Worm (Caenorhabditis elegans): ENCODE results near the gene nol-56.
A peak's percentile ranks its signal among the peaks of the same experiment; 100 is the strongest.

nol-56 gene

DNA sequence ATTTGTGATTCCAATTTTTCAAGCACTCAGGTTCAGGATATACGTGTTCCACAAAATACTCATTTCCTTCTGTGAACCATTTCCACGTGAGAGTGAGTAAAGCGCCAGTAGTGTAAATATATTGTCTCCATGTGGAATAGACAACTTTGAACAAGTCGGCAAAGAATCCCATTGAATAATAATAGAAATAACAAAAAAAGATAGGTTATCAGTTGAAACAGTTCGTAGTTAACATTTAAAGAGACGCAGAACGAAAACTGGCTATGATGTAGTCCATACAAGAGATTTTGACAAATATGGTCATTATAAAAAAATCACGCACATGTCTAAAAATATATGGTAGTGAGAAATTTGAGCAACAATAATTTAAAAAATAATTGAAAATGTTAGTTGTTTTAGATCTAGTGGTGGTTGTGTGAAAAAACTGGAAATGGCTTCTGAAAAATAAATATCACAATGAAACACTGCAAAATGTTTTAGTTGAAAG is 4.7 kb upstream of the nol-56 start, which contains the start of gene ceeh-2:
Gene ceeh-2, minus strand, starts transcription at position 437 of the 487 bp plus-strand sequence.
- TF ChIP-seq sup-37 (GFP tag; optimal IDR thresholded peaks at IDR 0.05) (no peak), efl-1 (optimal IDR thresholded peaks at IDR 0.05) (no peak), efl-1 (GFP tag; optimal IDR thresholded peaks at IDR 0.05 in 1 of 2) (peak in 1 of 2 experiments; percentile 80), lin-35 (GFP tag; optimal IDR thresholded peaks at IDR 0.05) (peak in 1 of 2 experiments; percentile 27)

DNA sequence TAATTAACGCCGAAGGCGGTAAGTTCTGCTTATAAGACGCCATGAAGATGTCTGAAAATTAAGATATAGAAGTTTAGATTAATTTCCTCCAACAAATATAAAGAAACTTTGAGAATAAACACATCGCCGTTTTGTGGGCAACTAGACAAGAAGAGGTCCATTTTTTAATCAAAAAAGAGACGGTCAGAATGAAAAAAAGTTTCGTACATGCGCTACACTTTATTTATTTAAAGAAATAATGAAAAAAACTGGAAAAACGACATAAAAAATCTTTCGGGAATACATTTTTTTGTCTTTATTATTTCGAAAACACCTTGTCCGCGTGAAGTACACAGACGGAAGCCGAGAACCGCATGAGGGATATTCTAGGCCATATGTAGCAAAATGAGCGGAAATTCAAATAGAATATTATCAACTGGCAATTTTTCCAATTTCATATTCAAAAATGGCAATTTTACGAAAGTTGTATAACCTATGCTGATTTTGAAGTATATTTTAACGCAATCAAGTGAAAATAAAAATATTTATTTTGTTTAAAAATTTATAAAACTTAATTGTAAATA is 3.1 kb upstream of the nol-56 start, which contains the start of gene sluh-7:
Gene sluh-7, minus strand, starts transcription at position 51 of the 563 bp plus-strand sequence.
- peak; percentile 41 for TF ChIP-seq nhr-237 (tag; optimal IDR thresholded peaks at IDR 0.05)
- peak; percentile 84 for TF ChIP-seq pax-3 (tag; optimal IDR thresholded peaks at IDR 0.05)
- peak; percentile 91 to 96 (median 94) for TF ChIP-seq dpl-1 (GFP tag; optimal IDR thresholded peaks at IDR 0.05)
- no peak for TF ChIP-seq pag-3 (tag; optimal IDR thresholded peaks at IDR 0.05; ENCODE audit: borderline replicate concordance, insufficient read depth)
- peak; percentile 26 for TF ChIP-seq snpc-4 (tag; optimal IDR thresholded peaks at IDR 0.05)
- peak; percentile 78 for TF ChIP-seq fkh-8 (tag; optimal IDR thresholded peaks at IDR 0.05)
- no peak for TF ChIP-seq alr-1 (tag; optimal IDR thresholded peaks at IDR 0.05; ENCODE audit: borderline replicate concordance)
- no peak for TF ChIP-seq ztf-4 (tag; optimal IDR thresholded peaks at IDR 0.05)
- peak; percentile 76 for TF ChIP-seq mab-9 (GFP tag; IDR thresholded peaks at IDR 0.05)
- TF ChIP-seq nhr-76 (tag; optimal IDR thresholded peaks at IDR 0.05), result no peak
- peak; percentile 79 for TF ChIP-seq C04F5.9 (tag; optimal IDR thresholded peaks at IDR 0.05)
- TF ChIP-seq tlp-1 (tag; optimal IDR thresholded peaks at IDR 0.05), result no peak
- peak; percentile 69 to 78 (median 74) for TF ChIP-seq ceh-82 (tag; optimal IDR thresholded peaks at IDR 0.05)
- TF ChIP-seq fos-1 (tag; optimal IDR thresholded peaks at IDR 0.05), result peak; percentile 44
- no peak for TF ChIP-seq fkh-10 (GFP tag; optimal IDR thresholded peaks at IDR 0.05)
- peak; percentile 73 for TF ChIP-seq skn-1 (tag; optimal IDR thresholded peaks at IDR 0.05)
- TF ChIP-seq nhr-77 (tag; optimal IDR thresholded peaks at IDR 0.05), result peak; percentile 38
- TF ChIP-seq nhr-20 (tag; optimal IDR thresholded peaks at IDR 0.05), result peak; percentile 88
- TF ChIP-seq lir-3 (tag; optimal IDR thresholded peaks at IDR 0.05; ENCODE audit: poor library complexity), result peak; percentile 97
- TF ChIP-seq isw-1 (GFP tag; IDR thresholded peaks at IDR 0.05), result peak; percentile 82
- TF ChIP-seq mdl-1 (tag; optimal IDR thresholded peaks at IDR 0.05), result peak in 1 of 2 experiments; percentile 35
- peak; percentile 91 for TF ChIP-seq egl-13 (tag; optimal IDR thresholded peaks at IDR 0.05)
- peak; percentile 28 for TF ChIP-seq nhr-11 (tag; optimal IDR thresholded peaks at IDR 0.05)
- peak; percentile 60 for TF ChIP-seq vab-15 (tag; optimal IDR thresholded peaks at IDR 0.05)
- TF ChIP-seq zip-4 (GFP tag; optimal IDR thresholded peaks at IDR 0.05), result peak; percentile 20
- peak; percentile 12 for TF ChIP-seq mef-2 (tag; optimal IDR thresholded peaks at IDR 0.05)
- peak; percentile 93 for TF ChIP-seq nhr-47 (tag; optimal IDR thresholded peaks at IDR 0.05)
- peak; percentile 91 for TF ChIP-seq dsc-1 (tag; optimal IDR thresholded peaks at IDR 0.05)
- TF ChIP-seq elt-2 (tag; optimal IDR thresholded peaks at IDR 0.05), result peak; percentile 65
- peak; percentile 3 for TF ChIP-seq hlh-4 (tag; optimal IDR thresholded peaks at IDR 0.05)
- peak; percentile 90 for TF ChIP-seq sox-4 (tag; optimal IDR thresholded peaks at IDR 0.05)
- TF ChIP-seq aha-1 (tag; optimal IDR thresholded peaks at IDR 0.05), result no peak
- no peak for TF ChIP-seq hlh-17 (GFP tag; optimal IDR thresholded peaks at IDR 0.05; ENCODE audit: borderline replicate concordance)
- TF ChIP-seq irx-1 (tag; optimal IDR thresholded peaks at IDR 0.05), result peak; percentile 95
- TF ChIP-seq Y116A8C.19 (tag; optimal IDR thresholded peaks at IDR 0.05; ENCODE audit: borderline replicate concordance), result peak; percentile 77
- TF ChIP-seq unc-130 (tag; optimal IDR thresholded peaks at IDR 0.05), result peak; percentile 71
- peak; percentile 93 for TF ChIP-seq mep-1 (tag; optimal IDR thresholded peaks at IDR 0.05)
- TF ChIP-seq nhr-19 (GFP tag; conservative IDR thresholded peaks at IDR 0.05), result peak; percentile 87
- peak; percentile 97 for TF ChIP-seq nhr-90 (tag; optimal IDR thresholded peaks at IDR 0.05; ENCODE audit: poor library complexity)
- TF ChIP-seq ztf-11 (tag; optimal IDR thresholded peaks at IDR 0.05), result peak in 1 of 2 experiments; percentile 96
- TF ChIP-seq tbx-2 (tag; optimal IDR thresholded peaks at IDR 0.05), result peak; percentile 91
- TF ChIP-seq ceh-90 (tag; optimal IDR thresholded peaks at IDR 0.05), result peak; percentile 96
- TF ChIP-seq ces-1 (GFP tag; optimal IDR thresholded peaks at IDR 0.05), result no peak
- peak; percentile 94 to 97 for TF ChIP-seq lin-35 (GFP tag; optimal IDR thresholded peaks at IDR 0.05)
- peak; percentile 6 for TF ChIP-seq F16B12.6 (tag; optimal IDR thresholded peaks at IDR 0.05)
- TF ChIP-seq C16A3.4 (tag; optimal IDR thresholded peaks at IDR 0.05), result peak; percentile 62
